Worm (Caenorhabditis elegans) whole organism, L1 larva: ENCODE measurements around the gene best-19.

Experiments
- C16A3.4 ChIP-seq: fragments of 150-350 bp; optimal IDR thresholded peaks from 2 replicates; lab custom pipeline; 2014; ENCODE audit warnings: missing biosample characterization, missing genetic modification characterization
- C34B4.2 ChIP-seq: sonication (generic microtip); optimal IDR thresholded peaks from 2 replicates; lab custom pipeline; 2017; ENCODE audit warnings: mild to moderate bottlenecking, missing genetic modification characterization, missing compliant biosample characterization
- F16B12.6 ChIP-seq: fragments of 150-350 bp; optimal IDR thresholded peaks from 2 replicates; lab custom pipeline; 2014; ENCODE audit warnings: missing biosample characterization, missing genetic modification characterization
- Y116A8C.19 ChIP-seq: sonication (generic microtip); optimal IDR thresholded peaks from 2 replicates; lab custom pipeline; 2016; ENCODE audit warnings: missing compliant biosample characterization, missing genetic modification characterization, borderline replicate concordance
- alr-1 ChIP-seq: fragments of 200-800 bp; sonication (Bioruptor generic); optimal IDR thresholded peaks from 2 replicates; lab custom pipeline; 2018; ENCODE audit warnings: borderline replicate concordance, mild to moderate bottlenecking, missing genetic modification characterization, missing compliant biosample characterization
- aly-2 ChIP-seq: fragments of 150-350 bp; optimal IDR thresholded peaks from 2 replicates; lab custom pipeline; 2014; ENCODE audit warnings: missing biosample characterization, missing genetic modification characterization
- ama-1 ChIP-seq: fragments of 150-350 bp; optimal IDR thresholded peaks from 2 replicates; lab custom pipeline; 2014
- blmp-1 ChIP-seq: fragments of 150-350 bp; optimal IDR thresholded peaks from 2 replicates; lab custom pipeline; 2014; ENCODE audit warnings: missing biosample characterization, missing genetic modification characterization
- ceh-63 ChIP-seq: fragments of 200-800 bp; sonication (Bioruptor generic); optimal IDR thresholded peaks from 2 replicates; lab custom pipeline; 2018; ENCODE audit warnings: mild to moderate bottlenecking, missing genetic modification characterization, missing compliant biosample characterization
- ceh-82 ChIP-seq, 3 experiments: fragments of 150-350 bp in 1 of 3; sonication (generic microtip) in 2 of 3; optimal IDR thresholded peaks; 2 replicates each; lab custom pipeline; 2014 to 2017; ENCODE audit warnings: missing biosample characterization in 3 of 3, missing genetic modification characterization in 3 of 3
- ceh-90 ChIP-seq: sonication (generic microtip); optimal IDR thresholded peaks from 2 replicates; lab custom pipeline; 2016; ENCODE audit warnings: missing genetic modification characterization, missing compliant biosample characterization
- ces-1 ChIP-seq: fragments of 150-350 bp; optimal IDR thresholded peaks from 2 replicates; lab custom pipeline; 2014; ENCODE audit warnings: missing biosample characterization, missing genetic modification reagents, missing genetic modification characterization
- efl-3 ChIP-seq: fragments of 200-800 bp; sonication (Bioruptor generic); optimal IDR thresholded peaks from 2 replicates; lab custom pipeline; 2018; ENCODE audit warnings: mild to moderate bottlenecking, missing genetic modification characterization, missing compliant biosample characterization
- egl-27 ChIP-seq, 2 experiments: fragments of 150-350 bp in 1 of 2; sonication (generic microtip); optimal IDR thresholded peaks; 3 replicates each; lab custom pipeline; 2017 to 2018; ENCODE audit warnings: missing biosample characterization in 2 of 2, missing genetic modification characterization in 2 of 2, missing genetic modification reagents in 2 of 2
- elt-2 ChIP-seq: sonication (generic microtip); optimal IDR thresholded peaks from 2 replicates; lab custom pipeline; 2016; ENCODE audit warnings: missing genetic modification characterization, mild to moderate bottlenecking, inconsistent platforms, missing compliant biosample characterization, missing genetic modification reagents
- elt-3 ChIP-seq, 6 experiments: fragments of 150-350 bp in 1 of 6; sonication (generic microtip); optimal IDR thresholded peaks; 2 replicates each; lab custom pipeline; 2017 to 2018; ENCODE audit warnings: missing biosample characterization in 6 of 6, missing genetic modification characterization in 6 of 6, inconsistent platforms in 1 of 6
- fkh-10 ChIP-seq: sonication (generic microtip); optimal IDR thresholded peaks from 2 replicates; lab custom pipeline; 2017; ENCODE audit warnings: missing biosample characterization, missing genetic modification reagents, missing genetic modification characterization
- fos-1 ChIP-seq: fragments of 150-350 bp; optimal IDR thresholded peaks from 2 replicates; lab custom pipeline; 2014; ENCODE audit warnings: missing biosample characterization, missing genetic modification characterization
- hlh-17 ChIP-seq: fragments of 200-800 bp; sonication (Bioruptor generic); optimal IDR thresholded peaks from 2 replicates; lab custom pipeline; 2018; ENCODE audit warnings: missing genetic modification characterization, mild to moderate bottlenecking, missing compliant biosample characterization, moderate library complexity, borderline replicate concordance
- hlh-4 ChIP-seq: sonication (generic microtip); optimal IDR thresholded peaks from 2 replicates; lab custom pipeline; 2016; ENCODE audit warnings: mild to moderate bottlenecking, missing genetic modification characterization, missing compliant biosample characterization
- isw-1 ChIP-seq: fragments of 200-800 bp; sonication (Bioruptor generic); IDR thresholded peaks from 2 replicates; pipeline ENCODE4 v1.3.6; 2022; ENCODE audit warnings: missing genetic modification characterization, missing compliant biosample characterization
- lin-13 ChIP-seq: fragments of 150-350 bp; optimal IDR thresholded peaks from 2 replicates; lab custom pipeline; 2014; ENCODE audit warnings: missing biosample characterization, missing genetic modification reagents, missing genetic modification characterization
- lin-15B ChIP-seq: fragments of 150-350 bp; sonication (generic microtip); optimal IDR thresholded peaks from 3 replicates; lab custom pipeline; 2014; ENCODE audit warnings: missing biosample characterization, missing genetic modification characterization
- lin-35 ChIP-seq, 2 experiments: fragments of 150-350 bp; optimal IDR thresholded peaks; 2 replicates each; lab custom pipeline; 2014; ENCODE audit warnings: missing biosample characterization in 2 of 2, missing genetic modification characterization in 2 of 2, missing genetic modification reagents in 2 of 2
- lin-39 ChIP-seq: fragments of 150-350 bp; optimal IDR thresholded peaks from 2 replicates; lab custom pipeline; 2014; ENCODE audit warnings: missing biosample characterization, missing genetic modification reagents, missing genetic modification characterization
- lsy-2 ChIP-seq, 2 experiments: fragments of 150-350 bp; optimal IDR thresholded peaks; 2 replicates each; lab custom pipeline; 2014; ENCODE audit warnings: missing biosample characterization in 2 of 2, missing genetic modification characterization in 2 of 2
- mdl-1 ChIP-seq, 2 experiments: fragments of 150-350 bp; optimal IDR thresholded peaks; 2 replicates each; lab custom pipeline; 2014 to 2017; ENCODE audit warnings: missing biosample characterization in 2 of 2, missing genetic modification characterization in 2 of 2, inconsistent platforms in 1 of 2
- mef-2 ChIP-seq: fragments of 150-350 bp; optimal IDR thresholded peaks from 2 replicates; lab custom pipeline; 2014; ENCODE audit warnings: missing biosample characterization, missing genetic modification characterization
- mep-1 ChIP-seq: fragments of 150-350 bp; optimal IDR thresholded peaks from 2 replicates; lab custom pipeline; 2014; ENCODE audit warnings: missing biosample characterization, missing genetic modification characterization
- nhr-11 ChIP-seq: fragments of 150-350 bp; optimal IDR thresholded peaks from 2 replicates; lab custom pipeline; 2014; ENCODE audit warnings: missing biosample characterization, missing genetic modification characterization
- nhr-12 ChIP-seq: sonication (generic microtip); optimal IDR thresholded peaks from 2 replicates; lab custom pipeline; 2017; ENCODE audit warnings: missing biosample characterization, missing genetic modification characterization
- nhr-20 ChIP-seq: sonication (generic microtip); optimal IDR thresholded peaks from 2 replicates; lab custom pipeline; 2016; ENCODE audit warnings: mild to moderate bottlenecking, missing genetic modification characterization, missing compliant biosample characterization
- nhr-237 ChIP-seq: fragments of 150-350 bp; optimal IDR thresholded peaks from 2 replicates; lab custom pipeline; 2014; ENCODE audit warnings: missing biosample characterization, missing genetic modification characterization
- nhr-47 ChIP-seq: sonication (generic microtip); optimal IDR thresholded peaks from 2 replicates; lab custom pipeline; 2016; ENCODE audit warnings: mild to moderate bottlenecking, missing genetic modification characterization, moderate library complexity, missing compliant biosample characterization
- nhr-71 ChIP-seq: sonication (generic microtip); optimal IDR thresholded peaks from 2 replicates; lab custom pipeline; 2016; ENCODE audit warnings: mild to moderate bottlenecking, missing genetic modification characterization, moderate library complexity, missing compliant biosample characterization
- nhr-76 ChIP-seq: sonication (generic microtip); optimal IDR thresholded peaks from 2 replicates; lab custom pipeline; 2017; ENCODE audit warnings: missing biosample characterization, missing genetic modification characterization
- nhr-77 ChIP-seq: fragments of 150-350 bp; optimal IDR thresholded peaks from 2 replicates; lab custom pipeline; 2014; ENCODE audit warnings: missing biosample characterization, missing genetic modification characterization
- nhr-85 ChIP-seq: sonication (generic microtip); peaks from one replicate; lab custom pipeline; 2016; ENCODE audit warnings: missing genetic modification characterization, inconsistent platforms, missing compliant biosample characterization
- pag-3 ChIP-seq: sonication (generic microtip); optimal IDR thresholded peaks from 2 replicates; lab custom pipeline; 2017; ENCODE audit warnings: missing genetic modification characterization, mild to moderate bottlenecking, missing compliant biosample characterization, antibody characterized with exemption, borderline replicate concordance; ENCODE audit not compliant: insufficient read depth
- pax-3 ChIP-seq: fragments of 200-800 bp; sonication (Bioruptor generic); optimal IDR thresholded peaks from 2 replicates; lab custom pipeline; 2018; ENCODE audit warnings: mild to moderate bottlenecking, missing genetic modification characterization, moderate library complexity, missing compliant biosample characterization
- rnt-1 ChIP-seq: sonication (generic microtip); optimal IDR thresholded peaks from 2 replicates; lab custom pipeline; 2016; ENCODE audit warnings: mild to moderate bottlenecking, missing genetic modification characterization, moderate library complexity, missing compliant biosample characterization
- skn-1 ChIP-seq: fragments of 150-350 bp; optimal IDR thresholded peaks from 2 replicates; lab custom pipeline; 2014; ENCODE audit warnings: missing biosample characterization, missing genetic modification characterization
- snpc-4 ChIP-seq: fragments of 150-350 bp; optimal IDR thresholded peaks from 2 replicates; lab custom pipeline; 2014; ENCODE audit warnings: missing biosample characterization, missing genetic modification characterization
- snu-23 ChIP-seq: sonication (generic microtip); optimal IDR thresholded peaks from 2 replicates; lab custom pipeline; 2016; ENCODE audit warnings: missing genetic modification characterization, missing compliant biosample characterization
- sox-4 ChIP-seq: sonication (generic microtip); optimal IDR thresholded peaks from 2 replicates; lab custom pipeline; 2016; ENCODE audit warnings: missing genetic modification characterization, missing compliant biosample characterization
- sup-37 ChIP-seq: fragments of 200-800 bp; sonication (Bioruptor generic); optimal IDR thresholded peaks from 2 replicates; lab custom pipeline; 2018; ENCODE audit warnings: mild to moderate bottlenecking, missing genetic modification characterization, missing compliant biosample characterization
- swsn-7 ChIP-seq: sonication (generic microtip); optimal IDR thresholded peaks from 2 replicates; lab custom pipeline; 2016; ENCODE audit warnings: missing genetic modification characterization, missing compliant biosample characterization
- unc-130 ChIP-seq: fragments of 150-350 bp; optimal IDR thresholded peaks from 2 replicates; lab custom pipeline; 2017; ENCODE audit warnings: missing biosample characterization, missing genetic modification characterization, inconsistent platforms
- unc-62 ChIP-seq: fragments of 150-350 bp; optimal IDR thresholded peaks from 2 replicates; lab custom pipeline; 2014; ENCODE audit warnings: missing biosample characterization, missing genetic modification reagents, missing genetic modification characterization
- unc-98 ChIP-seq: fragments of 200-800 bp; sonication (Bioruptor generic); IDR thresholded peaks from 2 replicates; pipeline ENCODE4 v1.3.6; 2022; ENCODE audit warnings: missing genetic modification characterization, missing compliant biosample characterization
- vab-15 ChIP-seq: sonication (generic microtip); optimal IDR thresholded peaks from 2 replicates; lab custom pipeline; 2017; ENCODE audit warnings: missing genotype, mild to moderate bottlenecking, missing genetic modification characterization, missing compliant biosample characterization
- xbp-1 ChIP-seq: sonication (generic microtip); optimal IDR thresholded peaks from 2 replicates; lab custom pipeline; 2016; ENCODE audit warnings: missing genetic modification characterization, missing compliant biosample characterization
- zip-4 ChIP-seq: fragments of 200-800 bp; sonication (Bioruptor generic); optimal IDR thresholded peaks from 2 replicates; lab custom pipeline; 2018; ENCODE audit warnings: mild to moderate bottlenecking, missing genetic modification characterization, moderate library complexity, missing compliant biosample characterization
- ztf-4 ChIP-seq: fragments of 150-350 bp; optimal IDR thresholded peaks from 2 replicates; lab custom pipeline; 2014; ENCODE audit warnings: missing biosample characterization, missing genetic modification characterization

The best-19 gene

DNA sequence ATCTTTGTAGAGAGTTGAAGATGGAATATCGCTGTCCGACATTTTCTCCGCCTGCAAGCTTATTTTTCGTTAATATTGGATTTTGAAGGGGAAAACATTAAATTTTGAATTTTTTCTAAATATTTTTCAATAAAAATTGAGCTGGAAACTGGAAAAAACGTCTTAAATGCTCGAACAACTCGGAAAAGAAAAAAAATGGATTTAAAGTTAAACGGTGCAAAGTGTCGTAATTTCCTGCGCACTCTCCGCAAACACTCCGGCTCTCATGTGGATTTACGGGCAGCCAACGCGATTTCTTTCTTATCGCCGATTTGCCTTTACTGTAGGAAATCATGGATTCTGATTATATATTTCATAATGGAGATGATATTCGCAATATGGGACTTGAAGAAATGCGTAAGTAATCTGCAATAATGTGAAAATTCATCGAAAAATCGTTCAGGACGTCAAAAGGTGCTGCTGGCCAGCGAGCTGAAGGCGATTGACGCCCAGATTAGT lies 43.1 kb upstream of the best-19 start, which contains the start of the genes fnta-1 and cogc-8 (continued):
- TF ChIP-seq nhr-20 (tag; lab: Kevin White, UChicago) (peak; percentile 36), F16B12.6 (tag; lab: Kevin White, UChicago) (peak; percentile 95), mep-1 (tag; lab: Kevin White, UChicago) (peak; percentile 65), egl-27 (tag; optimal IDR thresholded peaks at IDR 0.05; lab: Kevin White, UChicago) (no peak), C16A3.4 (peak; percentile 1), snpc-4 (tag; lab: Kevin White, UChicago) (no peak), alr-1 (tag; lab: Kevin White, UChicago) (no peak), aly-2 (tag; lab: Kevin White, UChicago) (no peak), nhr-71 (tag; lab: Kevin White, UChicago) (peak; percentile 61), efl-3 (no peak), blmp-1 (tag; lab: Kevin White, UChicago) (no peak), vab-15 (tag; lab: Kevin White, UChicago) (no peak), hlh-4 (tag; lab: Kevin White, UChicago) (no peak), lsy-2 (tag; optimal IDR thresholded peaks at IDR 0.05; lab: Kevin White, UChicago) (peak; percentile 59 to 71), nhr-12 (tag; lab: Kevin White, UChicago) (no peak), mef-2 (tag; lab: Kevin White, UChicago) (no peak), fkh-10 (no peak), sup-37 (GFP tag; lab: Kevin White, UChicago) (no peak), rnt-1 (tag; lab: Kevin White, UChicago) (peak; percentile 50), nhr-85 (tag; lab: Kevin White, UChicago) (peak; percentile 61), pag-3 (tag; lab: Kevin White, UChicago) (no peak), hlh-17 (no peak), ztf-4 (tag; lab: Kevin White, UChicago) (no peak), elt-3 (tag; optimal IDR thresholded peaks at IDR 0.05; lab: Kevin White, UChicago) (no peak), Y116A8C.19 (no peak), elt-2 (tag; lab: Kevin White, UChicago) (no peak), zip-4 (GFP tag; lab: Kevin White, UChicago) (no peak), skn-1 (peak; percentile 10), lin-13 (GFP tag; lab: Kevin White, UChicago) (no peak), lin-15B (tag; lab: Kevin White, UChicago) (peak; percentile 25), ceh-82 (tag; optimal IDR thresholded peaks at IDR 0.05; lab: Kevin White, UChicago) (peak; percentile 31 to 52 (median 44)), nhr-77 (tag; lab: Kevin White, UChicago) (no peak), unc-130 (tag; lab: Kevin White, UChicago) (no peak), ceh-90 (tag; lab: Kevin White, UChicago) (no peak), sox-4 (no peak), unc-62 (GFP tag; lab: Kevin White, UChicago) (no peak), isw-1 (GFP tag; lab: Robert Waterston, UW) (peak; percentile 8; the same call in 1 of the 2 replicates), nhr-47 (peak; percentile 71), nhr-11 (tag; lab: Kevin White, UChicago) (no peak), C34B4.2 (no peak), swsn-7 (peak; percentile 36), unc-98 (GFP tag; lab: Robert Waterston, UW) (no peak), lin-35 (GFP tag; optimal IDR thresholded peaks at IDR 0.05; lab: Kevin White, UChicago) (peak; percentile 64 to 70), nhr-237 (tag; lab: Kevin White, UChicago) (no peak), ceh-63 (GFP tag; lab: Kevin White, UChicago) (no peak), nhr-76 (tag; lab: Kevin White, UChicago) (no peak), snu-23 (GFP tag; lab: Kevin White, UChicago) (peak; percentile 67), lin-39 (tag; lab: Kevin White, UChicago) (no peak), xbp-1 (tag; lab: Kevin White, UChicago) (no peak), mdl-1 (tag; optimal IDR thresholded peaks at IDR 0.05; lab: Kevin White, UChicago) (no peak), ama-1 (lab: Kevin White, UChicago) (no peak), ces-1 (no peak), fos-1 (tag; lab: Kevin White, UChicago) (no peak), pax-3 (no peak)
